Fruit fly (Drosophila melanogaster) whole organism, embryonic: ENCODE measurements around the gene CG14866.

Source experiments
- Asciz ChIP-seq: fragments of 200-800 bp; sonication (Bioruptor generic); optimal IDR thresholded peaks from 2 replicates; lab custom pipeline; 2017; ENCODE audit warnings: missing biosample characterization, mild to moderate bottlenecking, missing genetic modification characterization, missing genetic modification reagents
- BtbVII ChIP-seq: fragments of 200-800 bp; sonication (Bioruptor generic); optimal IDR thresholded peaks from 3 replicates; lab custom pipeline; 2017; ENCODE audit warnings: missing biosample characterization, mild to moderate bottlenecking, missing genetic modification characterization
- Bteb2 ChIP-seq: fragments of 200-800 bp; sonication (Bioruptor generic); optimal IDR thresholded peaks from 2 replicates; lab custom pipeline; 2016; ENCODE audit warnings: missing biosample characterization, missing genetic modification characterization
- C15 ChIP-seq: fragments of 200-800 bp; sonication (Bioruptor generic); IDR thresholded peaks from 3 replicates; pipeline ENCODE4 v1.3.6; 2022; ENCODE audit warnings: missing biosample characterization, missing genetic modification characterization
- CG10565 ChIP-seq: fragments of 200-800 bp; sonication (Bioruptor generic); optimal IDR thresholded peaks from 3 replicates; lab custom pipeline; 2016; ENCODE audit warnings: missing biosample characterization, mild to moderate bottlenecking, missing genetic modification characterization
- CG11247 ChIP-seq: fragments of 200-800 bp; sonication (Bioruptor generic); IDR thresholded peaks from 2 replicates; pipeline ENCODE4 v1.3.6; 2022; ENCODE audit warnings: missing biosample characterization, missing genetic modification characterization
- CG13296 ChIP-seq: fragments of 200-800 bp; sonication (Bioruptor generic); optimal IDR thresholded peaks from 3 replicates; lab custom pipeline; 2018; ENCODE audit warnings: missing biosample characterization, mild to moderate bottlenecking, missing genetic modification characterization
- CG14050 ChIP-seq: fragments of 200-800 bp; sonication (Bioruptor generic); IDR thresholded peaks from 3 replicates; pipeline ENCODE4 v1.3.6; 2022; ENCODE audit warnings: missing biosample characterization, missing genetic modification characterization
- CG1529 ChIP-seq: fragments of 200-800 bp; sonication (Bioruptor generic); optimal IDR thresholded peaks from 3 replicates; lab custom pipeline; 2018; ENCODE audit warnings: missing biosample characterization, missing genetic modification characterization
- CG30020 ChIP-seq: fragments of 200-800 bp; optimal IDR thresholded peaks from 2 replicates; lab custom pipeline; 2019; ENCODE audit warnings: missing biosample characterization, mild to moderate bottlenecking, missing genetic modification characterization, moderate library complexity
- CG31441 ChIP-seq: fragments of 200-800 bp; sonication (Bioruptor generic); IDR thresholded peaks from 2 replicates; pipeline ENCODE4 v1.3.6; 2022; ENCODE audit warnings: missing biosample characterization, missing genetic modification characterization
- CG33557 ChIP-seq: fragments of 200-800 bp; sonication (Bioruptor generic); optimal IDR thresholded peaks from 2 replicates; lab custom pipeline; 2019; ENCODE audit warnings: missing biosample characterization, mild to moderate bottlenecking, missing genetic modification characterization, moderate library complexity
- CG4282 ChIP-seq: fragments of 200-800 bp; sonication (Bioruptor generic); optimal IDR thresholded peaks from 2 replicates; lab custom pipeline; 2016; ENCODE audit warnings: missing biosample characterization, missing genetic modification characterization
- CG4617 ChIP-seq: fragments of 200-800 bp; sonication (Bioruptor generic); optimal IDR thresholded peaks from 3 replicates; lab custom pipeline; 2016; ENCODE audit warnings: missing biosample characterization, missing genetic modification characterization, borderline replicate concordance
- CG4707 ChIP-seq: fragments of 200-800 bp; sonication (Bioruptor generic); optimal IDR thresholded peaks from 2 replicates; lab custom pipeline; 2018; ENCODE audit warnings: missing biosample characterization, mild to moderate bottlenecking, missing genetic modification characterization, moderate library complexity
- CG4730 ChIP-seq: fragments of 200-800 bp; sonication (Bioruptor generic); IDR thresholded peaks from 2 replicates; pipeline ENCODE4 v1.3.6; 2022; ENCODE audit warnings: missing biosample characterization, missing genetic modification characterization
- CG6683 ChIP-seq: fragments of 200-800 bp; sonication (Bioruptor generic); optimal IDR thresholded peaks from 2 replicates; lab custom pipeline; 2017; ENCODE audit warnings: missing biosample characterization, mild to moderate bottlenecking, missing genetic modification characterization, missing genetic modification reagents
- CG7928 ChIP-seq: fragments of 200-800 bp; sonication (Bioruptor generic); optimal IDR thresholded peaks from 2 replicates; lab custom pipeline; 2017; ENCODE audit warnings: missing biosample characterization, mild to moderate bottlenecking, missing genetic modification characterization
- CG8281 ChIP-seq: fragments of 200-800 bp; sonication (Bioruptor generic); optimal IDR thresholded peaks from 2 replicates; lab custom pipeline; 2018; ENCODE audit warnings: missing biosample characterization, mild to moderate bottlenecking, missing genetic modification characterization, moderate library complexity
- CG8924 ChIP-seq: fragments of 200-800 bp; optimal IDR thresholded peaks from 3 replicates; lab custom pipeline; 2019; ENCODE audit warnings: missing biosample characterization, mild to moderate bottlenecking, missing genetic modification characterization, moderate library complexity
- CG9437 ChIP-seq: fragments of 200-800 bp; sonication (Bioruptor generic); optimal IDR thresholded peaks from 2 replicates; lab custom pipeline; 2018; ENCODE audit warnings: missing biosample characterization, mild to moderate bottlenecking, missing genetic modification characterization
- CTCF ChIP-seq: fragments of 200-800 bp; sonication (Bioruptor generic); optimal IDR thresholded peaks from 2 replicates; lab custom pipeline; 2017; ENCODE audit warnings: missing biosample characterization, mild to moderate bottlenecking, missing genetic modification characterization, moderate library complexity
- CrebB ChIP-seq: fragments of 200-800 bp; sonication (Bioruptor generic); optimal IDR thresholded peaks from 3 replicates; lab custom pipeline; 2018; ENCODE audit warnings: missing biosample characterization, mild to moderate bottlenecking, missing genetic modification characterization
- D19B ChIP-seq: fragments of 200-800 bp; sonication (Bioruptor generic); optimal IDR thresholded peaks from 2 replicates; lab custom pipeline; 2017; ENCODE audit warnings: missing biosample characterization, mild to moderate bottlenecking, missing genetic modification characterization
- Dip2 ChIP-seq: fragments of 200-800 bp; sonication (Bioruptor generic); IDR thresholded peaks from 2 replicates; pipeline ENCODE4 v1.3.6; 2022; ENCODE audit warnings: missing biosample characterization, missing genetic modification characterization
- Elba2 ChIP-seq: fragments of 200-800 bp; sonication (Bioruptor generic); optimal IDR thresholded peaks from 3 replicates; lab custom pipeline; 2016; ENCODE audit warnings: missing biosample characterization, missing genetic modification characterization
- Ets65A ChIP-seq: fragments of 200-800 bp; sonication (Bioruptor generic); peaks from one replicate; lab custom pipeline; 2016; ENCODE audit warnings: missing biosample characterization, missing genetic modification characterization
- Fer3 ChIP-seq: fragments of 200-800 bp; sonication (Bioruptor generic); optimal IDR thresholded peaks from 2 replicates; lab custom pipeline; 2018; ENCODE audit warnings: missing biosample characterization, mild to moderate bottlenecking, missing genetic modification characterization, moderate library complexity
- HmgZ ChIP-seq: fragments of 200-800 bp; sonication (Bioruptor generic); optimal IDR thresholded peaks from 2 replicates; lab custom pipeline; 2018; ENCODE audit warnings: missing biosample characterization, mild to moderate bottlenecking, missing genetic modification characterization
- Hmx ChIP-seq: fragments of 200-800 bp; sonication (Bioruptor generic); optimal IDR thresholded peaks from 2 replicates; lab custom pipeline; 2016; ENCODE audit warnings: missing biosample characterization, missing genetic modification characterization
- Hr3 ChIP-seq: fragments of 200-800 bp; sonication (Bioruptor generic); optimal IDR thresholded peaks from 3 replicates; lab custom pipeline; 2016; ENCODE audit warnings: missing biosample characterization, missing genetic modification characterization
- Poxn ChIP-seq: fragments of 200-800 bp; sonication (Bioruptor generic); IDR thresholded peaks from 2 replicates; pipeline ENCODE4 v1.3.6; 2022; ENCODE audit warnings: missing biosample characterization, missing genetic modification characterization
- Ptx1 ChIP-seq: fragments of 200-800 bp; sonication (Bioruptor generic); IDR thresholded peaks from 2 replicates; pipeline ENCODE4 v1.3.6; 2022; ENCODE audit warnings: missing biosample characterization, missing genetic modification characterization
- Rx ChIP-seq: fragments of 200-800 bp; sonication (Bioruptor generic); IDR thresholded peaks from 2 replicates; pipeline ENCODE4 v1.3.6; 2022; ENCODE audit warnings: missing biosample characterization, missing genetic modification characterization
- Taf1 ChIP-seq: fragments of 200-800 bp; sonication (Bioruptor generic); IDR thresholded peaks from 2 replicates; pipeline ENCODE4 v1.3.6; 2022; ENCODE audit warnings: missing biosample characterization, missing genetic modification characterization
- caup ChIP-seq: fragments of 200-800 bp; sonication (Bioruptor generic); optimal IDR thresholded peaks from 3 replicates; lab custom pipeline; 2017; ENCODE audit warnings: missing biosample characterization, mild to moderate bottlenecking, missing genetic modification characterization, moderate library complexity; ENCODE audit not compliant: severe bottlenecking
- cg ChIP-seq: fragments of 200-800 bp; sonication (Bioruptor generic); optimal IDR thresholded peaks from 3 replicates; lab custom pipeline; 2019; ENCODE audit warnings: missing biosample characterization, mild to moderate bottlenecking, missing genetic modification characterization, moderate library complexity
- chn ChIP-seq: fragments of 200-800 bp; sonication (Bioruptor generic); optimal IDR thresholded peaks from 2 replicates; lab custom pipeline; 2016; ENCODE audit warnings: missing biosample characterization, missing genetic modification characterization
- dmrt99B ChIP-seq: fragments of 200-800 bp; sonication (Bioruptor generic); optimal IDR thresholded peaks from 2 replicates; lab custom pipeline; 2018; ENCODE audit warnings: missing biosample characterization, mild to moderate bottlenecking, missing genetic modification characterization, moderate library complexity
- dysf ChIP-seq: fragments of 200-800 bp; sonication (Bioruptor generic); IDR thresholded peaks from 3 replicates; pipeline ENCODE4 v1.3.6; 2022; ENCODE audit warnings: missing biosample characterization, missing genetic modification characterization
- eyg ChIP-seq: fragments of 200-800 bp; sonication (Bioruptor generic); optimal IDR thresholded peaks from 3 replicates; lab custom pipeline; 2016; ENCODE audit warnings: missing biosample characterization, missing genetic modification characterization
- fd64A ChIP-seq: fragments of 200-800 bp; sonication (Bioruptor generic); optimal IDR thresholded peaks from 3 replicates; lab custom pipeline; 2018; ENCODE audit warnings: missing biosample characterization, mild to moderate bottlenecking, missing genetic modification characterization
- gsb ChIP-seq: fragments of 200-800 bp; sonication (Bioruptor generic); IDR thresholded peaks from 2 replicates; pipeline ENCODE4 v1.3.6; 2022; ENCODE audit warnings: missing biosample characterization, missing genetic modification characterization
- kni ChIP-seq: fragments of 200-800 bp; sonication (Bioruptor generic); optimal IDR thresholded peaks from 3 replicates; lab custom pipeline; 2017; ENCODE audit warnings: mild to moderate bottlenecking, missing biosample characterization, missing genetic modification reagents, missing genetic modification characterization
- knrl ChIP-seq: fragments of 200-800 bp; sonication (Bioruptor generic); IDR thresholded peaks from 3 replicates; pipeline ENCODE4 v1.3.6; 2022; ENCODE audit warnings: missing biosample characterization, missing genetic modification characterization; ENCODE audit not compliant: partially characterized antibody
- lilli ChIP-seq: fragments of 200-800 bp; sonication (Bioruptor generic); optimal IDR thresholded peaks from 3 replicates; lab custom pipeline; 2016; ENCODE audit warnings: missing biosample characterization, missing genetic modification characterization
- rib ChIP-seq: fragments of 200-800 bp; sonication (Bioruptor generic); IDR thresholded peaks from 2 replicates; pipeline ENCODE4 v1.3.6; 2022; ENCODE audit warnings: missing biosample characterization, missing genetic modification characterization
- row ChIP-seq: fragments of 200-800 bp; sonication (Bioruptor generic); IDR thresholded peaks from 3 replicates; pipeline ENCODE4 v1.3.6; 2022; ENCODE audit warnings: missing biosample characterization, missing genetic modification characterization
- sens ChIP-seq: fragments of 200-800 bp; sonication (Bioruptor generic); peaks from one replicate; lab custom pipeline; 2016; ENCODE audit warnings: missing biosample characterization, missing genetic modification characterization
- sug ChIP-seq: fragments of 200-800 bp; optimal IDR thresholded peaks from 2 replicates; lab custom pipeline; 2019; ENCODE audit warnings: missing biosample characterization, mild to moderate bottlenecking, missing genetic modification characterization, moderate library complexity
- tio ChIP-seq: fragments of 200-800 bp; sonication (Bioruptor generic); optimal IDR thresholded peaks from 2 replicates; lab custom pipeline; 2017; ENCODE audit warnings: missing biosample characterization, missing genetic modification characterization, inconsistent platforms
- twi ChIP-seq: fragments of 200-800 bp; optimal IDR thresholded peaks from 2 replicates; lab custom pipeline; 2019; ENCODE audit warnings: missing biosample characterization, mild to moderate bottlenecking, missing genetic modification characterization, moderate library complexity
- unpg ChIP-seq: fragments of 200-800 bp; sonication (Bioruptor generic); optimal IDR thresholded peaks from 3 replicates; lab custom pipeline; 2018; ENCODE audit warnings: missing biosample characterization, mild to moderate bottlenecking, missing genetic modification characterization, moderate library complexity

Gene CG14866

dm6 chr3R:15350993-15351426, 34.7 kb downstream of the CG14866 start, which contains the start of the genes Trs33 and Tmtc4:
Trs33 (minus strand) TSS chr3R:15350995.
Tmtc4 (plus strand) TSS chr3R:15351225.
- TF ChIP-seq twi (tag; lab: Kevin White, UChicago): peak; percentile 44
- TF ChIP-seq CG31441: peak; percentile 49; the same call in 1 of the 2 replicates
- TF ChIP-seq CrebB (tag; lab: Kevin White, UChicago): no peak
- no peak for TF ChIP-seq knrl (GFP tag; lab: Robert Waterston, UW)
- no peak for TF ChIP-seq tio
- TF ChIP-seq CG4617 (GFP tag; lab: Kevin White, UChicago): peak; percentile 72
- no peak for TF ChIP-seq eyg (GFP tag; lab: Kevin White, UChicago)
- no peak for TF ChIP-seq dmrt99B (tag; lab: Kevin White, UChicago)
- no peak for TF ChIP-seq CG8281 (tag; lab: Kevin White, UChicago)
- peak; percentile 69 for TF ChIP-seq Ets65A (GFP tag; lab: Kevin White, UChicago)
- TF ChIP-seq CG10565 (GFP tag; lab: Kevin White, UChicago): no peak
- no peak for TF ChIP-seq chn (GFP tag; lab: Kevin White, UChicago)
- TF ChIP-seq CG8924: peak; percentile 49
- peak; percentile 99 for TF ChIP-seq kni
- no peak for TF ChIP-seq cg (GFP tag; lab: Kevin White, UChicago)
- TF ChIP-seq D19B (GFP tag; lab: Kevin White, UChicago): no peak
- peak; percentile 74 for TF ChIP-seq sug
- TF ChIP-seq Hr3 (GFP tag; lab: Kevin White, UChicago): peak; percentile 44
- TF ChIP-seq Bteb2: no peak
- TF ChIP-seq Ptx1 (GFP tag; lab: Robert Waterston, UW): 0 out of 2 replicates have a peak, but pooled peaks have one; percentile 33
- TF ChIP-seq CG6683 (GFP tag; lab: Kevin White, UChicago): peak; percentile 9
- no peak for TF ChIP-seq CG7928 (GFP tag; lab: Kevin White, UChicago)
- no peak for TF ChIP-seq Hmx
- peak; percentile 44 for TF ChIP-seq CG30020 (tag; lab: Kevin White, UChicago)
- TF ChIP-seq CG9437 (GFP tag; lab: Kevin White, UChicago): no peak
- TF ChIP-seq Asciz: no peak
- TF ChIP-seq C15: no peak
- peak; percentile 31; the same call in 1 of the 2 replicates for TF ChIP-seq CG11247 (GFP tag; lab: Robert Waterston, UW)
- TF ChIP-seq CG4282 (GFP tag; lab: Kevin White, UChicago): no peak
- no peak for TF ChIP-seq Dip2 (GFP tag; lab: Robert Waterston, UW)
- TF ChIP-seq Rx (GFP tag; lab: Robert Waterston, UW): no peak
- no peak for TF ChIP-seq gsb (GFP tag; lab: Robert Waterston, UW)
- no peak for TF ChIP-seq CG1529
- TF ChIP-seq fd64A (GFP tag; lab: Kevin White, UChicago): no peak
- no peak for TF ChIP-seq rib (GFP tag; lab: Robert Waterston, UW)
- TF ChIP-seq HmgZ (tag; lab: Kevin White, UChicago): peak; percentile 74
- no peak for TF ChIP-seq Poxn
- TF ChIP-seq lilli: peak; percentile 16
- TF ChIP-seq BtbVII (GFP tag; lab: Kevin White, UChicago): peak; percentile 7
- TF ChIP-seq unpg (GFP tag; lab: Kevin White, UChicago): peak; percentile 50
- TF ChIP-seq CG4707 (GFP tag; lab: Kevin White, UChicago): no peak
- TF ChIP-seq CG14050 (GFP tag; lab: Robert Waterston, UW): no peak
- peak; percentile 34 for TF ChIP-seq CG33557 (GFP tag; lab: Kevin White, UChicago)
- TF ChIP-seq CTCF (GFP tag; lab: Kevin White, UChicago): no peak
- peak; percentile 67 for TF ChIP-seq sens (GFP tag; lab: Kevin White, UChicago)
- no peak for TF ChIP-seq CG4730 (GFP tag; lab: Robert Waterston, UW)
- TF ChIP-seq dysf (GFP tag; lab: Robert Waterston, UW): no peak
- no peak for TF ChIP-seq Elba2 (GFP tag; lab: Kevin White, UChicago)
- peak; percentile 12 for TF ChIP-seq CG13296 (GFP tag; lab: Kevin White, UChicago)
- no peak for TF ChIP-seq Taf1 (GFP tag; lab: Robert Waterston, UW)
- peak; percentile 32 for TF ChIP-seq Fer3 (tag; lab: Kevin White, UChicago)
- TF ChIP-seq caup (GFP tag; lab: Kevin White, UChicago): no peak
- TF ChIP-seq row: peak; percentile 85
